Worm (Caenorhabditis elegans) whole organism, young adult: Measurements from ENCODE around the gene AC3.5.

Source experiments
- F57C9.4 ChIP-seq: sonication (generic microtip); optimal IDR thresholded peaks from 2 replicates; lab custom pipeline; 2017; ENCODE audit warnings: mild to moderate bottlenecking, missing genetic modification characterization, missing compliant biosample characterization
- attf-6 ChIP-seq: fragments of 200-800 bp; sonication (Bioruptor generic); IDR thresholded peaks from 2 replicates; pipeline ENCODE4 v1.3.6; 2022; ENCODE audit warnings: missing genetic modification reagents, missing genetic modification characterization, missing compliant biosample characterization
- bed-1 ChIP-seq: fragments of 200-800 bp; sonication (Bioruptor generic); IDR thresholded peaks from 2 replicates; pipeline ENCODE4 v1.3.6; 2022; ENCODE audit warnings: missing genetic modification reagents, missing genetic modification characterization, missing compliant biosample characterization
- hlh-26 ChIP-seq: fragments of 200-800 bp; sonication (Bioruptor generic); conservative IDR thresholded peaks from 2 replicates; pipeline ENCODE4 v1.3.6; 2022; ENCODE audit warnings: missing genetic modification reagents, missing genetic modification characterization, missing compliant biosample characterization
- lag-1 ChIP-seq: fragments of 200-800 bp; sonication (Bioruptor generic); IDR thresholded peaks from 2 replicates; pipeline ENCODE4 v1.3.6; 2022; ENCODE audit warnings: missing genetic modification reagents, missing genetic modification characterization, missing compliant biosample characterization

DNA sequence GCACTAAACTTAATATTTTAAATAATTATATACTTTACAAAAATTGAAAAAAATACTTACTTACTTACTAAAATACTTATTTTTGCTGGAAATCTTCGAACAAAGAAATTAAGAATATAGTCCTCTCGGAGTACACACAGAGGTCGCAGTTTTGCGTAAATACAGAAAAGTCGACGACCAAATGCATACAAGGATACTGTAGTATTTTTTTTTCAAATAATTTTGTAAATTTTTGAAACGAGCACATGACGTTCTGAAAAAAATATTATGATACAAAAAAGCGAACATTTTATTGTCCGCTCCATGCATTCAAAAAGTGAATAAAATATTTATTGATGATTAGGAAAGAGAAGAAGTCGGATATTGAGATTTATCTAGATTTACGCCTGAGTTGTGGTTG, 37.9 kb downstream of the AC3.5 start, which contains the start of gene apc-10:
- no peak for TF ChIP-seq bed-1 (GFP tag; lab: Robert Waterston, UW)
- TF ChIP-seq lag-1 (GFP tag; lab: Robert Waterston, UW), result no peak
- TF ChIP-seq F57C9.4, result no peak
- TF ChIP-seq attf-6, result no peak
- TF ChIP-seq hlh-26 (GFP tag; lab: Robert Waterston, UW), result no peak
